Worm (Caenorhabditis elegans) whole organism, L2 larva: Measurements from ENCODE around the gene msp-65.
"Not testable (repeated sequence)": the region's sequence is repeated elsewhere in the genome, so short reads cannot be mapped to it uniquely, and the experiment has no call there.

Experiments
- C34F6.9 ChIP-seq: fragments of 150-350 bp; optimal IDR thresholded peaks from 2 replicates; lab custom pipeline; 2014; ENCODE audit warnings: missing biosample characterization, missing genetic modification characterization
- F13H6.1 ChIP-seq: sonication (generic microtip); optimal IDR thresholded peaks from 2 replicates; lab custom pipeline; 2016; ENCODE audit warnings: missing genetic modification characterization, missing compliant biosample characterization
- R02D3.7 ChIP-seq: fragments of 150-350 bp; optimal IDR thresholded peaks from 2 replicates; lab custom pipeline; 2014; ENCODE audit warnings: missing biosample characterization, missing genetic modification characterization
- Y55F3AM.14 ChIP-seq: fragments of 200-800 bp; sonication (Bioruptor generic); optimal IDR thresholded peaks from 2 replicates; lab custom pipeline; 2018; ENCODE audit warnings: mild to moderate bottlenecking, missing genetic modification characterization, missing compliant biosample characterization
- ZK546.5 ChIP-seq: sonication (generic microtip); optimal IDR thresholded peaks from 2 replicates; lab custom pipeline; 2017; ENCODE audit warnings: missing biosample characterization, missing genetic modification characterization
- alr-1 ChIP-seq: fragments of 150-350 bp; optimal IDR thresholded peaks from 2 replicates; lab custom pipeline; 2014; ENCODE audit warnings: missing biosample characterization, missing genetic modification characterization
- aly-2 ChIP-seq: fragments of 150-350 bp; optimal IDR thresholded peaks from 2 replicates; lab custom pipeline; 2014; ENCODE audit warnings: missing biosample characterization, missing genetic modification characterization
- ama-1 ChIP-seq: fragments of 150-350 bp; optimal IDR thresholded peaks from 2 replicates; lab custom pipeline; 2018; ENCODE audit warnings: inconsistent platforms
- blmp-1 ChIP-seq: sonication (generic microtip); optimal IDR thresholded peaks from 2 replicates; lab custom pipeline; 2017; ENCODE audit warnings: missing genetic modification characterization, mild to moderate bottlenecking, missing compliant biosample characterization, antibody characterized with exemption, moderate library complexity; ENCODE audit not compliant: insufficient read depth
- ceh-16 ChIP-seq: fragments of 150-350 bp; optimal IDR thresholded peaks from 2 replicates; lab custom pipeline; 2014; ENCODE audit warnings: missing biosample characterization, missing genetic modification characterization
- ceh-82 ChIP-seq: fragments of 150-350 bp; optimal IDR thresholded peaks from 2 replicates; lab custom pipeline; 2014; ENCODE audit warnings: missing biosample characterization, missing genetic modification characterization
- crh-2 ChIP-seq: sonication (generic microtip); optimal IDR thresholded peaks from 2 replicates; lab custom pipeline; 2017; ENCODE audit warnings: missing biosample characterization, missing genetic modification characterization
- dmd-4 ChIP-seq: sonication (generic microtip); optimal IDR thresholded peaks from 2 replicates; lab custom pipeline; 2017; ENCODE audit warnings: missing biosample characterization, missing genetic modification characterization
- egl-27 ChIP-seq: sonication (generic microtip); optimal IDR thresholded peaks from 3 replicates; lab custom pipeline; 2017; ENCODE audit warnings: missing biosample characterization, missing genetic modification reagents, missing genetic modification characterization
- elt-1 ChIP-seq: fragments of 150-350 bp; optimal IDR thresholded peaks from 2 replicates; lab custom pipeline; 2014; ENCODE audit warnings: missing biosample characterization, missing genetic modification characterization
- elt-3 ChIP-seq: sonication (generic microtip); optimal IDR thresholded peaks from 2 replicates; lab custom pipeline; 2017; ENCODE audit warnings: missing biosample characterization, missing genetic modification characterization
- fos-1 ChIP-seq: fragments of 150-350 bp; optimal IDR thresholded peaks from 2 replicates; lab custom pipeline; 2014; ENCODE audit warnings: missing biosample characterization, missing genetic modification characterization
- gmeb-1 ChIP-seq: fragments of 150-350 bp; optimal IDR thresholded peaks from 2 replicates; lab custom pipeline; 2014; ENCODE audit warnings: missing biosample characterization, missing genetic modification characterization
- lin-11 ChIP-seq: fragments of 150-350 bp; sonication (generic microtip); optimal IDR thresholded peaks from 2 replicates; lab custom pipeline; 2014; ENCODE audit warnings: missing biosample characterization, missing genetic modification characterization, inconsistent platforms, mixed read lengths
- lin-13 ChIP-seq: fragments of 150-350 bp; optimal IDR thresholded peaks from 2 replicates; lab custom pipeline; 2014; ENCODE audit warnings: missing biosample characterization, missing genetic modification reagents, missing genetic modification characterization
- lin-39 ChIP-seq: fragments of 150-350 bp; optimal IDR thresholded peaks from 2 replicates; lab custom pipeline; 2014; ENCODE audit warnings: missing biosample characterization, missing genetic modification reagents, missing genetic modification characterization
- lsy-2 ChIP-seq, 2 experiments: fragments of 150-350 bp in 1 of 2; sonication (generic microtip) in 1 of 2; optimal IDR thresholded peaks; 2 replicates each; lab custom pipeline; 2014 to 2017; ENCODE audit warnings: missing biosample characterization in 2 of 2, missing genetic modification characterization in 2 of 2
- mab-5 ChIP-seq: fragments of 150-350 bp; optimal IDR thresholded peaks from 2 replicates; lab custom pipeline; 2014; ENCODE audit warnings: missing biosample characterization, missing genetic modification characterization
- mbf-1 ChIP-seq: sonication (generic microtip); optimal IDR thresholded peaks from 2 replicates; lab custom pipeline; 2017; ENCODE audit warnings: missing biosample characterization, missing genetic modification characterization
- mdl-1 ChIP-seq, 2 experiments: fragments of 150-350 bp in 1 of 2; sonication (generic microtip) in 1 of 2; optimal IDR thresholded peaks; 2 replicates each; lab custom pipeline; 2017; ENCODE audit warnings: missing biosample characterization in 2 of 2, missing genetic modification characterization in 2 of 2
- nhr-10 ChIP-seq: sonication (generic microtip); optimal IDR thresholded peaks from 2 replicates; lab custom pipeline; 2017; ENCODE audit warnings: missing biosample characterization, missing genetic modification characterization
- nhr-11 ChIP-seq: fragments of 150-350 bp; optimal IDR thresholded peaks from 2 replicates; lab custom pipeline; 2014; ENCODE audit warnings: missing biosample characterization, missing genetic modification characterization
- nhr-12 ChIP-seq: fragments of 150-350 bp; optimal IDR thresholded peaks from 2 replicates; lab custom pipeline; 2014; ENCODE audit warnings: missing biosample characterization, missing genetic modification characterization
- nhr-129 ChIP-seq: fragments of 150-350 bp; optimal IDR thresholded peaks from 2 replicates; lab custom pipeline; 2014; ENCODE audit warnings: missing biosample characterization, missing genetic modification characterization
- nhr-21 ChIP-seq: fragments of 150-350 bp; optimal IDR thresholded peaks from 2 replicates; lab custom pipeline; 2014; ENCODE audit warnings: missing biosample characterization, missing genetic modification characterization
- nhr-23 ChIP-seq: fragments of 150-350 bp; optimal IDR thresholded peaks from 2 replicates; lab custom pipeline; 2014; ENCODE audit warnings: missing biosample characterization, missing genetic modification reagents, missing genetic modification characterization
- nhr-237 ChIP-seq: fragments of 150-350 bp; optimal IDR thresholded peaks from 2 replicates; lab custom pipeline; 2014; ENCODE audit warnings: missing biosample characterization, missing genetic modification characterization
- nhr-25 ChIP-seq: fragments of 150-350 bp; sonication (generic microtip); optimal IDR thresholded peaks from 3 replicates; lab custom pipeline; 2014; ENCODE audit warnings: missing biosample characterization, missing genetic modification characterization
- nhr-6 ChIP-seq: fragments of 150-350 bp; optimal IDR thresholded peaks from 2 replicates; lab custom pipeline; 2014; ENCODE audit warnings: missing biosample characterization, missing genetic modification characterization
- nhr-77 ChIP-seq: fragments of 150-350 bp; optimal IDR thresholded peaks from 2 replicates; lab custom pipeline; 2014; ENCODE audit warnings: missing biosample characterization, missing genetic modification characterization
- peb-1 ChIP-seq: fragments of 150-350 bp; optimal IDR thresholded peaks from 2 replicates; lab custom pipeline; 2014; ENCODE audit warnings: missing biosample characterization, missing genetic modification characterization
- sem-4 ChIP-seq: fragments of 150-350 bp; optimal IDR thresholded peaks from 2 replicates; lab custom pipeline; 2014; ENCODE audit warnings: missing biosample characterization, missing genetic modification reagents, missing genetic modification characterization
- skn-1 ChIP-seq: sonication (generic microtip); optimal IDR thresholded peaks from 2 replicates; lab custom pipeline; 2017; ENCODE audit warnings: missing biosample characterization, missing genetic modification characterization
- sma-3 ChIP-seq: sonication (generic microtip); optimal IDR thresholded peaks from 2 replicates; lab custom pipeline; 2016; ENCODE audit warnings: missing genetic modification reagents, missing genetic modification characterization, missing compliant biosample characterization
- sma-9 ChIP-seq, 2 experiments: fragments of 150-350 bp in 1 of 2; sonication (generic microtip) in 1 of 2; optimal IDR thresholded peaks; 2 replicates each; lab custom pipeline; 2014 to 2016; ENCODE audit warnings: missing genetic modification characterization in 2 of 2, mild to moderate bottlenecking in 1 of 2, missing biosample characterization in 1 of 2, missing compliant biosample characterization in 1 of 2, missing genetic modification reagents in 1 of 2, moderate library complexity in 1 of 2
- snpc-4 ChIP-seq: fragments of 150-350 bp; optimal IDR thresholded peaks from 2 replicates; lab custom pipeline; 2014; ENCODE audit warnings: missing biosample characterization, missing genetic modification characterization
- unc-39 ChIP-seq: fragments of 150-350 bp; optimal IDR thresholded peaks from 2 replicates; lab custom pipeline; 2014; ENCODE audit warnings: missing biosample characterization, missing genetic modification characterization
- unc-55 ChIP-seq: fragments of 150-350 bp; sonication (generic microtip); optimal IDR thresholded peaks from 3 replicates; lab custom pipeline; 2014; ENCODE audit warnings: missing biosample characterization, missing genetic modification reagents, missing genetic modification characterization
- unc-62 ChIP-seq: fragments of 150-350 bp; optimal IDR thresholded peaks from 2 replicates; lab custom pipeline; 2014; ENCODE audit warnings: missing biosample characterization, missing genetic modification reagents, missing genetic modification characterization
- zag-1 ChIP-seq: fragments of 150-350 bp; optimal IDR thresholded peaks from 2 replicates; lab custom pipeline; 2014; ENCODE audit warnings: missing biosample characterization, missing genetic modification characterization
- ztf-1 ChIP-seq: fragments of 200-800 bp; sonication (Bioruptor generic); conservative IDR thresholded peaks from 2 replicates; pipeline ENCODE4 v1.3.6; 2022; ENCODE audit warnings: missing genetic modification characterization, missing compliant biosample characterization
- ztf-11 ChIP-seq: sonication (generic microtip); optimal IDR thresholded peaks from 2 replicates; lab custom pipeline; 2017; ENCODE audit warnings: missing biosample characterization, missing genetic modification characterization
- ztf-4 ChIP-seq: fragments of 150-350 bp; optimal IDR thresholded peaks from 2 replicates; lab custom pipeline; 2014; ENCODE audit warnings: missing biosample characterization, missing genetic modification characterization

The msp-65 gene

ce11 chrIV:5313011-5313410 lies 3.3 kb upstream of the msp-65 start, which contains the start of the genes msp-59 and ZK354.2:
msp-59 (minus strand) TSS chrIV:5313111.
ZK354.2 (plus strand) TSS chrIV:5313405.
- not testable (repeated sequence) for TF ChIP-seq nhr-23 (tag; lab: Kevin White, UChicago); ceh-82; ceh-16 (tag; lab: Kevin White, UChicago)

ce11 chrIV:5317106-5317505 lies 783 bp downstream of the msp-65 start:
- no peak for TF ChIP-seq ztf-11
- TF ChIP-seq nhr-237 (tag; lab: Kevin White, UChicago), result no peak
- peak; percentile 5 for TF ChIP-seq F13H6.1
- no peak for TF ChIP-seq ZK546.5 (tag; lab: Kevin White, UChicago)
- TF ChIP-seq lin-13 (GFP tag; lab: Kevin White, UChicago), result no peak
- TF ChIP-seq nhr-11 (tag; lab: Kevin White, UChicago), result no peak
- TF ChIP-seq nhr-21 (tag; lab: Kevin White, UChicago), result peak; percentile 16
- TF ChIP-seq sem-4, result no peak
- no peak for TF ChIP-seq ceh-82
- TF ChIP-seq nhr-77 (tag; lab: Kevin White, UChicago), result no peak
- peak; percentile 58 for TF ChIP-seq gmeb-1
- TF ChIP-seq elt-3, result no peak
- TF ChIP-seq aly-2 (tag; lab: Kevin White, UChicago), result no peak
- no peak for TF ChIP-seq mdl-1 (tag; optimal IDR thresholded peaks at IDR 0.05; lab: Kevin White, UChicago)
- TF ChIP-seq mbf-1 (tag; lab: Kevin White, UChicago), result no peak
- no peak for TF ChIP-seq mab-5 (tag; lab: Kevin White, UChicago)
- TF ChIP-seq snpc-4 (tag; lab: Kevin White, UChicago), result peak; percentile 95
- no peak for TF ChIP-seq C34F6.9 (tag; lab: Kevin White, UChicago)
- peak; percentile 63 for TF ChIP-seq sma-3
- no peak for TF ChIP-seq unc-62 (GFP tag; lab: Kevin White, UChicago)
- no peak for TF ChIP-seq blmp-1 (tag; lab: Kevin White, UChicago)
- TF ChIP-seq egl-27 (tag; lab: Kevin White, UChicago), result no peak
- no peak for TF ChIP-seq R02D3.7
- TF ChIP-seq alr-1 (tag; lab: Kevin White, UChicago), result no peak
- TF ChIP-seq lin-39 (tag; lab: Kevin White, UChicago), result no peak
- TF ChIP-seq peb-1 (tag; lab: Kevin White, UChicago), result no peak
- no peak for TF ChIP-seq nhr-10 (tag; lab: Kevin White, UChicago)
- no peak for TF ChIP-seq unc-55 (GFP tag; lab: Kevin White, UChicago)
- no peak for TF ChIP-seq nhr-12 (tag; lab: Kevin White, UChicago)
- no peak for TF ChIP-seq nhr-25 (tag; lab: Kevin White, UChicago)
- no peak for TF ChIP-seq nhr-129
- TF ChIP-seq lsy-2 (tag; optimal IDR thresholded peaks at IDR 0.05; lab: Kevin White, UChicago), result no peak
- TF ChIP-seq elt-1, result no peak
- TF ChIP-seq lin-11 (tag; lab: Kevin White, UChicago), result no peak
- TF ChIP-seq skn-1 (tag; lab: Kevin White, UChicago), result no peak
- TF ChIP-seq crh-2, result peak; percentile 25
- TF ChIP-seq ceh-16 (tag; lab: Kevin White, UChicago), result no peak
- peak; percentile 2 for TF ChIP-seq fos-1 (tag; lab: Kevin White, UChicago)
- peak; percentile 27 for TF ChIP-seq sma-9 (GFP tag; optimal IDR thresholded peaks at IDR 0.05; lab: Kevin White, UChicago)
- no peak for TF ChIP-seq sma-9 (tag; optimal IDR thresholded peaks at IDR 0.05; lab: Kevin White, UChicago)
- TF ChIP-seq ama-1 (lab: Kevin White, UChicago), result peak; percentile 87
- no peak for TF ChIP-seq dmd-4 (tag; lab: Kevin White, UChicago)
- no peak for TF ChIP-seq ztf-1
- TF ChIP-seq nhr-6, result peak; percentile 27
- TF ChIP-seq unc-39 (tag; lab: Kevin White, UChicago), result no peak
- no peak for TF ChIP-seq Y55F3AM.14 (GFP tag; lab: Kevin White, UChicago)
- TF ChIP-seq zag-1 (tag; lab: Kevin White, UChicago), result no peak
- no peak for TF ChIP-seq nhr-23 (tag; lab: Kevin White, UChicago)
- no peak for TF ChIP-seq ztf-4 (tag; lab: Kevin White, UChicago)
